Worm (Caenorhabditis elegans) whole organism, early embryonic: ENCODE measurements around the gene apl-1.
A peak's percentile ranks its signal among the peaks of the same experiment; 100 is the strongest.

ENCODE experiments used
- B0310.2 ChIP-seq: sonication (generic microtip); optimal IDR thresholded peaks from 2 replicates; lab custom pipeline; 2016; ENCODE audit warnings: mild to moderate bottlenecking, missing genetic modification characterization, missing compliant biosample characterization
- aly-1 ChIP-seq: sonication (generic microtip); optimal IDR thresholded peaks from 2 replicates; lab custom pipeline; 2016; ENCODE audit warnings: missing genetic modification characterization, missing compliant biosample characterization
- ama-1 ChIP-seq: fragments of 150-350 bp; optimal IDR thresholded peaks from 2 replicates; lab custom pipeline; 2014
- ceh-13 ChIP-seq: fragments of 200-800 bp; sonication (Bioruptor generic); optimal IDR thresholded peaks from 2 replicates; lab custom pipeline; 2018; ENCODE audit warnings: mild to moderate bottlenecking, missing genetic modification characterization, missing compliant biosample characterization
- ets-7 ChIP-seq: sonication (generic microtip); optimal IDR thresholded peaks from 2 replicates; lab custom pipeline; 2016; ENCODE audit warnings: missing genotype, missing genetic modification characterization, missing compliant biosample characterization
- flt-1 ChIP-seq: fragments of 200-800 bp; sonication (Bioruptor generic); IDR thresholded peaks from 2 replicates; pipeline ENCODE4 v1.3.6; 2022; ENCODE audit warnings: missing genetic modification characterization, missing compliant biosample characterization
- hmg-4 ChIP-seq: fragments of 200-800 bp; sonication (Bioruptor generic); optimal IDR thresholded peaks from 2 replicates; lab custom pipeline; 2018; ENCODE audit warnings: mild to moderate bottlenecking, missing genetic modification characterization, missing compliant biosample characterization
- hnd-1 ChIP-seq: sonication (generic microtip); optimal IDR thresholded peaks from 2 replicates; lab custom pipeline; 2016; ENCODE audit warnings: missing genetic modification characterization, missing compliant biosample characterization
- pes-1 ChIP-seq: fragments of 200-800 bp; sonication (Bioruptor generic); IDR thresholded peaks from 2 replicates; pipeline ENCODE4 v1.3.6; 2022; ENCODE audit warnings: missing genetic modification reagents, missing genetic modification characterization, missing compliant biosample characterization
- scrt-1 ChIP-seq: fragments of 200-800 bp; sonication (Bioruptor generic); IDR thresholded peaks from 2 replicates; pipeline ENCODE4 v1.3.6; 2022; ENCODE audit warnings: missing genetic modification characterization, missing compliant biosample characterization
- sea-1 ChIP-seq: fragments of 200-800 bp; sonication (Bioruptor generic); conservative IDR thresholded peaks from 2 replicates; pipeline ENCODE4 v1.3.6; 2022; ENCODE audit warnings: missing genetic modification characterization, missing compliant biosample characterization
- tra-4 ChIP-seq: sonication (generic microtip); optimal IDR thresholded peaks from 2 replicates; lab custom pipeline; 2017; ENCODE audit warnings: missing genetic modification characterization, missing compliant biosample characterization

ce11 chrX:5165037-5165436 is 48.4 kb upstream of the apl-1 start, which contains the start of gene mans-3:
- TF ChIP-seq tra-4 (tag; lab: Kevin White, UChicago) (no peak), scrt-1 (GFP tag; lab: Robert Waterston, UW) (no peak), aly-1 (no peak), ama-1 (no peak), ceh-13 (GFP tag; lab: Kevin White, UChicago) (peak; percentile 15), pes-1 (GFP tag; lab: Robert Waterston, UW) (peak; percentile 72; the same call in 1 of the 2 replicates), flt-1 (GFP tag; lab: Robert Waterston, UW) (no peak), ets-7 (peak; percentile 17), hmg-4 (GFP tag; lab: Kevin White, UChicago) (no peak), B0310.2 (tag; lab: Kevin White, UChicago) (peak; percentile 27), hnd-1 (tag; lab: Kevin White, UChicago) (peak; percentile 23), sea-1 (GFP tag; lab: Robert Waterston, UW) (no peak)
